Worm (Caenorhabditis elegans) whole organism, young adult: Measurements from ENCODE around the gene T06A1.5.
A peak's percentile ranks its signal among the peaks of the same experiment; 100 is the strongest.

Source experiments
- B0019.2 ChIP-seq: fragments of 200-800 bp; sonication (Bioruptor generic); conservative IDR thresholded peaks from 2 replicates; pipeline ENCODE4 v1.3.6; 2022; ENCODE audit warnings: missing genetic modification reagents, missing genetic modification characterization, missing compliant biosample characterization
- C17E4.6 ChIP-seq: fragments of 200-800 bp; sonication (Bioruptor generic); IDR thresholded peaks from 2 replicates; pipeline ENCODE4 v1.3.6; 2022; ENCODE audit warnings: missing genetic modification reagents, missing genetic modification characterization, missing compliant biosample characterization
- F49E8.2 ChIP-seq: sonication (generic microtip); optimal IDR thresholded peaks from 3 replicates; lab custom pipeline; 2017; ENCODE audit warnings: missing genetic modification characterization, mild to moderate bottlenecking, missing compliant biosample characterization, antibody characterized with exemption, moderate library complexity; ENCODE audit not compliant: insufficient read depth
- Y79H2A.3 ChIP-seq: fragments of 200-800 bp; sonication (Bioruptor generic); conservative IDR thresholded peaks from 2 replicates; pipeline ENCODE4 v1.3.6; 2022; ENCODE audit warnings: missing genetic modification reagents, missing genetic modification characterization, missing compliant biosample characterization
- ceh-27 ChIP-seq: fragments of 200-800 bp; sonication (Bioruptor generic); optimal IDR thresholded peaks from 2 replicates; lab custom pipeline; 2018; ENCODE audit warnings: mild to moderate bottlenecking, missing genetic modification characterization, moderate library complexity, missing compliant biosample characterization
- ceh-40 ChIP-seq: fragments of 200-800 bp; sonication (Bioruptor generic); IDR thresholded peaks from 2 replicates; pipeline ENCODE4 v1.3.6; 2022; ENCODE audit warnings: missing genetic modification characterization, missing compliant biosample characterization
- chd-7 ChIP-seq: sonication (generic microtip); optimal IDR thresholded peaks from 2 replicates; lab custom pipeline; 2016; ENCODE audit warnings: mild to moderate bottlenecking, missing genetic modification characterization, moderate library complexity, missing compliant biosample characterization
- dpl-1 ChIP-seq: fragments of 150-350 bp; optimal IDR thresholded peaks from 2 replicates; lab custom pipeline; 2014; ENCODE audit warnings: missing biosample characterization, missing genetic modification reagents, missing genetic modification characterization
- egrh-3 ChIP-seq: fragments of 200-800 bp; sonication (Bioruptor generic); IDR thresholded peaks from 2 replicates; pipeline ENCODE4 v1.3.6; 2022; ENCODE audit warnings: missing genetic modification reagents, missing genetic modification characterization, missing compliant biosample characterization
- fkh-3 ChIP-seq: sonication (generic microtip); optimal IDR thresholded peaks from 2 replicates; lab custom pipeline; 2016; ENCODE audit warnings: mild to moderate bottlenecking, missing genetic modification characterization, missing compliant biosample characterization
- mcd-1 ChIP-seq: fragments of 200-800 bp; sonication (Bioruptor generic); IDR thresholded peaks from 2 replicates; pipeline ENCODE4 v1.3.6; 2022; ENCODE audit warnings: missing genetic modification reagents, missing genetic modification characterization, missing compliant biosample characterization
- pha-4 ChIP-seq: fragments of 150-350 bp; sonication (generic microtip); optimal IDR thresholded peaks from 2 replicates; lab custom pipeline; 2014; ENCODE audit warnings: missing biosample characterization, missing genetic modification reagents, missing genetic modification characterization
- sea-2 ChIP-seq: fragments of 200-800 bp; sonication (Bioruptor generic); IDR thresholded peaks from 2 replicates; pipeline ENCODE4 v1.3.6; 2022; ENCODE audit warnings: missing genetic modification characterization, missing compliant biosample characterization

- peak; percentile 94 for TF ChIP-seq mcd-1 (GFP tag; lab: Robert Waterston, UW)
- no peak for TF ChIP-seq egrh-3 (GFP tag; lab: Robert Waterston, UW)
- TF ChIP-seq fkh-3 (tag; lab: Kevin White, UChicago): no peak
- TF ChIP-seq Y79H2A.3: no peak
- TF ChIP-seq sea-2 (GFP tag; lab: Robert Waterston, UW): no peak
- no peak for TF ChIP-seq ceh-40 (GFP tag; lab: Robert Waterston, UW)
- TF ChIP-seq ceh-27 (GFP tag; lab: Kevin White, UChicago): no peak
- no peak for TF ChIP-seq C17E4.6
- no peak for TF ChIP-seq dpl-1 (GFP tag; lab: Kevin White, UChicago)
- TF ChIP-seq pha-4 (tag; lab: Kevin White, UChicago): no peak
- no peak for TF ChIP-seq F49E8.2
- no peak for TF ChIP-seq B0019.2 (GFP tag; lab: Robert Waterston, UW)
- TF ChIP-seq chd-7 (tag; lab: Kevin White, UChicago): no peak
Observed at ce11 chrV:1918030-1918559, 8.9 kb upstream of the T06A1.5 start, which contains the start of gene Y32G9A.2.
